Fruit fly (Drosophila melanogaster) whole organism: ENCODE measurements around the gene CG1750.

Experiments
- CG8478 ChIP-seq: fragments of >200 bp; optimal IDR thresholded peaks from 2 replicates; lab custom pipeline; 2018; ENCODE audit warnings: inconsistent platforms
- Dll ChIP-seq: fragments of >200 bp; optimal IDR thresholded peaks from 2 replicates; lab custom pipeline; 2017
- EcR ChIP-seq, 2 experiments: fragments of >200 bp; optimal IDR thresholded peaks; 2 replicates each; lab custom pipeline; 2017; ENCODE audit warnings: missing biosample characterization in 2 of 2, missing genetic modification characterization in 2 of 2, missing genetic modification reagents in 2 of 2
- pan ChIP-seq: fragments of >200 bp; optimal IDR thresholded peaks from 2 replicates; lab custom pipeline; 2017
- psq ChIP-seq: fragments of >200 bp; optimal IDR thresholded peaks from 2 replicates; lab custom pipeline; 2017
- usp ChIP-seq: fragments of >200 bp; optimal IDR thresholded peaks from 2 replicates; lab custom pipeline; 2017; ENCODE audit warnings: missing biosample characterization, missing genetic modification characterization, mixed read lengths

- no peak for TF ChIP-seq usp (GFP tag; lab: Kevin White, UChicago)
- no peak for TF ChIP-seq pan (lab: Kevin White, UChicago)
- TF ChIP-seq psq (lab: Kevin White, UChicago): no peak
- TF ChIP-seq CG8478 (lab: Kevin White, UChicago): no peak
- no peak for TF ChIP-seq Dll
- TF ChIP-seq EcR (GFP tag; optimal IDR thresholded peaks at IDR 0.05; lab: Kevin White, UChicago): no peak
Measured at dm6 chr3R:31213227-31213626, 41.5 kb downstream of the CG1750 start, which contains the start of the genes Zwilch and CG1542.
